Worm (Caenorhabditis elegans) whole organism, late embryonic: ENCODE measurements around the gene F22B3.8.

Experiments used
- T23F11.4 ChIP-seq: fragments of 200-800 bp; sonication (Bioruptor generic); optimal IDR thresholded peaks from 2 replicates; lab custom pipeline; 2018; ENCODE audit warnings: mild to moderate bottlenecking, missing genetic modification characterization, missing compliant biosample characterization
- ama-1 ChIP-seq: fragments of 150-350 bp; optimal IDR thresholded peaks from 2 replicates; lab custom pipeline; 2014
- ceh-22 ChIP-seq: sonication (generic microtip); optimal IDR thresholded peaks from 2 replicates; lab custom pipeline; 2017; ENCODE audit warnings: missing biosample characterization, missing genetic modification characterization

DNA sequence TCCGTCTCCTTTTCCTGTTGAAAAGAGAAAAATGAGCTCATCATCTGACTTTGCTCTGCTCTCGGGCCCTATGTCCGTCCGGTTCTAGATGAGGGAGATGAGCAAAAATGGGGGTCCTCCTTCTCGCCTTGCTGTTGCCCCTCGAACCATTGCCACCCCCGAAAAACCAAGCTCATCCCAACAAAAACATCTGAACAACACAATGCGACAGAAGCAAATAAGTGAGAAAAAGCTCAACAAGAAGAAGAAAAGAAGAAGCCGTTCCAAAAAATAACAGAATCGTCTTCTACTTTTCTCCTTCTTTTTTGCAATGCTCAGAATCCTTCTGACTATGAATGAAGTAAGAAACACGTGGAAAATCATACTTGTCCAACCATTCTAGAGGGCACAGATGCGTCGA is 31.1 kb upstream of the F22B3.8 start:
- TF ChIP-seq ceh-22 (no peak), T23F11.4 (no peak), ama-1 (no peak)
